Worm (Caenorhabditis elegans) whole organism, midembryonic: ENCODE data around the gene bus-4.

ENCODE experiments used
- klf-2 ChIP-seq: fragments of 200-800 bp; sonication (Bioruptor generic); conservative IDR thresholded peaks from 2 replicates; pipeline ENCODE4 v1.3.6; 2022; ENCODE audit warnings: missing genetic modification reagents, missing genetic modification characterization, missing compliant biosample characterization
- ref-1 ChIP-seq: fragments of 200-800 bp; sonication (Bioruptor generic); conservative IDR thresholded peaks from 2 replicates; pipeline ENCODE4 v1.3.6; 2022; ENCODE audit warnings: missing genetic modification reagents, missing genetic modification characterization, missing compliant biosample characterization
- ztf-23 ChIP-seq: fragments of 200-800 bp; sonication (Bioruptor generic); IDR thresholded peaks from 2 replicates; pipeline ENCODE4 v1.3.6; 2022; ENCODE audit warnings: missing genetic modification reagents, missing genetic modification characterization, missing compliant biosample characterization
- ztf-29 ChIP-seq: fragments of 200-800 bp; sonication (Bioruptor generic); IDR thresholded peaks from 2 replicates; pipeline ENCODE4 v1.3.6; 2022; ENCODE audit warnings: missing genetic modification reagents, missing genetic modification characterization, missing compliant biosample characterization

DNA sequence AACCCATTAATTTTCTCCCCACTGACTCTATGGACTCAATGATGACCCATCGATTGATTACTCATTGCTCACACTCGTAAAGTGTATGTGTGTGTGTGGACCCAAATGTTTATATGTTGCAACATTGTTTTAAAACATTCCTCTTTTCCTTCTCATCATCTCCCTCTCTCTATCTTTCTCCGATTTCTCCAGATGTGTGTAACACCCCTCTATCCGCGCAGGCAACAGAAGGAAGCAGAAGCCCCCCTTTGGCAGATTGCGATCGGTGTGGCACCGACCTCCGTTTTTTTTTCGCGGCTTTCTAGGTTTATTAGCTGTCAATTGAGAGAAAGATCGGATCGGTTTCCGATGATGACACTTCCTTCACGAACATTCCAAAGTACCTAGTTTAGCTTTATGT is 44.5 kb upstream of the bus-4 start:
- TF ChIP-seq ztf-29 (GFP tag; lab: Robert Waterston, UW) = peak; percentile 68; the same call in 1 of the 2 replicates
- TF ChIP-seq klf-2 (GFP tag; lab: Robert Waterston, UW) = no peak
- 0 out of 2 replicates have a peak, but pooled peaks have one; percentile 27 for TF ChIP-seq ref-1 (GFP tag; lab: Robert Waterston, UW)
- no peak for TF ChIP-seq ztf-23
